Worm (Caenorhabditis elegans) whole organism, L3 larva: ENCODE results near the gene H12D21.6.
A peak's percentile ranks its signal among the peaks of the same experiment; 100 is the strongest.
"Not testable (repeated sequence)": the region's sequence is repeated elsewhere in the genome, so short reads cannot be mapped to it uniquely, and the experiment has no call there.

Experiments used
- ZK546.5 ChIP-seq: sonication (generic microtip); optimal IDR thresholded peaks from 2 replicates; lab custom pipeline; 2017; ENCODE audit warnings: missing biosample characterization, missing genetic modification characterization
- aly-2 ChIP-seq: fragments of 150-350 bp; optimal IDR thresholded peaks from 2 replicates; lab custom pipeline; 2014; ENCODE audit warnings: missing biosample characterization, missing genetic modification characterization
- ceh-16 ChIP-seq: sonication (generic microtip); optimal IDR thresholded peaks from 2 replicates; lab custom pipeline; 2017; ENCODE audit warnings: missing biosample characterization, missing genetic modification characterization
- ceh-28 ChIP-seq: fragments of 150-350 bp; optimal IDR thresholded peaks from 2 replicates; lab custom pipeline; 2014; ENCODE audit warnings: missing biosample characterization, missing genetic modification reagents, missing genetic modification characterization
- ceh-82 ChIP-seq: fragments of 150-350 bp; optimal IDR thresholded peaks from 2 replicates; lab custom pipeline; 2014; ENCODE audit warnings: missing biosample characterization, missing genetic modification characterization
- daf-12 ChIP-seq: fragments of 150-350 bp; optimal IDR thresholded peaks from 2 replicates; lab custom pipeline; 2014; ENCODE audit warnings: missing biosample characterization, missing genetic modification reagents, missing genetic modification characterization
- elt-2 ChIP-seq: sonication (generic microtip); optimal IDR thresholded peaks from 2 replicates; lab custom pipeline; 2016; ENCODE audit warnings: missing genetic modification reagents, mild to moderate bottlenecking, missing genetic modification characterization, missing compliant biosample characterization
- fkh-10 ChIP-seq: sonication (generic microtip); optimal IDR thresholded peaks from 2 replicates; lab custom pipeline; 2017; ENCODE audit warnings: missing biosample characterization, missing genetic modification reagents, missing genetic modification characterization
- jun-1 ChIP-seq: fragments of 150-350 bp; optimal IDR thresholded peaks from 2 replicates; lab custom pipeline; 2014; ENCODE audit warnings: missing biosample characterization, missing genetic modification reagents, missing genetic modification characterization
- lin-39 ChIP-seq: fragments of 150-350 bp; optimal IDR thresholded peaks from 2 replicates; lab custom pipeline; 2018; ENCODE audit warnings: missing biosample characterization, missing genetic modification reagents, missing genetic modification characterization
- lsy-12 ChIP-seq: sonication (generic microtip); optimal IDR thresholded peaks from 2 replicates; lab custom pipeline; 2016; ENCODE audit warnings: mild to moderate bottlenecking, missing genetic modification characterization, missing compliant biosample characterization
- mml-1 ChIP-seq: fragments of 150-350 bp; sonication (generic microtip); optimal IDR thresholded peaks from 3 replicates; lab custom pipeline; 2014; ENCODE audit warnings: missing biosample characterization, missing genetic modification characterization
- nhr-11 ChIP-seq: fragments of 150-350 bp; optimal IDR thresholded peaks from 2 replicates; lab custom pipeline; 2014; ENCODE audit warnings: missing biosample characterization, missing genetic modification characterization
- nhr-12 ChIP-seq: fragments of 150-350 bp; optimal IDR thresholded peaks from 2 replicates; lab custom pipeline; 2014; ENCODE audit warnings: missing biosample characterization, missing genetic modification characterization
- nhr-23 ChIP-seq: fragments of 150-350 bp; optimal IDR thresholded peaks from 2 replicates; lab custom pipeline; 2014; ENCODE audit warnings: missing biosample characterization, missing genetic modification reagents, missing genetic modification characterization
- nhr-237 ChIP-seq: fragments of 150-350 bp; optimal IDR thresholded peaks from 2 replicates; lab custom pipeline; 2014; ENCODE audit warnings: missing biosample characterization, missing genetic modification characterization
- nhr-25 ChIP-seq: sonication (generic microtip); optimal IDR thresholded peaks from 2 replicates; lab custom pipeline; 2017; ENCODE audit warnings: missing biosample characterization, missing genetic modification characterization
- nhr-28 ChIP-seq: fragments of 150-350 bp; optimal IDR thresholded peaks from 2 replicates; lab custom pipeline; 2014; ENCODE audit warnings: missing biosample characterization, missing genetic modification characterization
- nhr-67 ChIP-seq: fragments of 150-350 bp; optimal IDR thresholded peaks from 2 replicates; lab custom pipeline; 2014; ENCODE audit warnings: missing biosample characterization, missing genetic modification characterization
- nhr-76 ChIP-seq: fragments of 150-350 bp; sonication (generic microtip); optimal IDR thresholded peaks from 5 replicates; lab custom pipeline; 2014; ENCODE audit warnings: missing biosample characterization, missing genetic modification characterization
- nhr-77 ChIP-seq: fragments of 150-350 bp; optimal IDR thresholded peaks from 2 replicates; lab custom pipeline; 2014; ENCODE audit warnings: missing biosample characterization, missing genetic modification characterization
- pha-4 ChIP-seq: fragments of 150-350 bp; optimal IDR thresholded peaks from 2 replicates; lab custom pipeline; 2014; ENCODE audit warnings: missing biosample characterization, missing genetic modification reagents, missing genetic modification characterization
- pqm-1 ChIP-seq: fragments of 150-350 bp; optimal IDR thresholded peaks from 2 replicates; lab custom pipeline; 2017; ENCODE audit warnings: missing biosample characterization, missing genetic modification characterization, inconsistent platforms
- sea-2 ChIP-seq: fragments of 150-350 bp; sonication (generic microtip); optimal IDR thresholded peaks from 4 replicates; lab custom pipeline; 2014; ENCODE audit warnings: missing biosample characterization, missing genetic modification reagents, missing genetic modification characterization
- snpc-4 ChIP-seq: fragments of 150-350 bp; optimal IDR thresholded peaks from 2 replicates; lab custom pipeline; 2014; ENCODE audit warnings: missing biosample characterization, missing genetic modification characterization
- tbx-2 ChIP-seq: sonication (generic microtip); optimal IDR thresholded peaks from 2 replicates; lab custom pipeline; 2016; ENCODE audit warnings: mild to moderate bottlenecking, missing genetic modification characterization, missing compliant biosample characterization
- unc-62 ChIP-seq: fragments of 150-350 bp; sonication (generic microtip); optimal IDR thresholded peaks from 4 replicates; lab custom pipeline; 2014; ENCODE audit warnings: missing biosample characterization, missing genetic modification reagents, missing genetic modification characterization
- ztf-11 ChIP-seq: fragments of 150-350 bp; optimal IDR thresholded peaks from 2 replicates; lab custom pipeline; 2014; ENCODE audit warnings: missing biosample characterization, missing genetic modification characterization

Gene H12D21.6

DNA sequence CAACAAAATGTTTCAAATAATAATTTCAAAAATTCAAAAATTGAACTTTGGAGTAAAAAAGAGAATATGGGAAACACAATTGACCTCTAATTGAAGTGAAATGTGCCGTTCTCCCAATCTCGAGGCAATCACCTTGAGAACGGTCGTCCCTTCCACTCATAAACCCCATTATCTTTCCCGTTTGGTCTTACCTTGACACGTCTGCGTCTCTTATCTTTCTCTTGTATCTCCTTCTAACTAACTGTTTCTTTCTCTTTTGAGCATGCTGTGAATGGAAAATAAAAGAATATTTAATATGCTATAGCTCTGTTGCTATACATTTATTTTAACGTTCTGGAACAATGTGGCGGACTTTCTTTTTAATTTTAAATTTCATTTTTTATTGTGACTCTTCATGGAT lies 1.9 kb upstream of the H12D21.6 start, which contains the start of gene H12D21.10:
TSS of gene H12D21.10 (plus strand) at position 260 of the 400 bp plus-strand sequence.
- TF ChIP-seq elt-2 (tag; lab: Kevin White, UChicago) (peak; percentile 13), sea-2 (GFP tag; lab: Kevin White, UChicago) (no peak), mml-1 (tag; lab: Kevin White, UChicago) (no peak), pha-4 (tag; lab: Kevin White, UChicago) (peak; percentile 15), nhr-25 (tag; lab: Kevin White, UChicago) (peak; percentile 27)

DNA sequence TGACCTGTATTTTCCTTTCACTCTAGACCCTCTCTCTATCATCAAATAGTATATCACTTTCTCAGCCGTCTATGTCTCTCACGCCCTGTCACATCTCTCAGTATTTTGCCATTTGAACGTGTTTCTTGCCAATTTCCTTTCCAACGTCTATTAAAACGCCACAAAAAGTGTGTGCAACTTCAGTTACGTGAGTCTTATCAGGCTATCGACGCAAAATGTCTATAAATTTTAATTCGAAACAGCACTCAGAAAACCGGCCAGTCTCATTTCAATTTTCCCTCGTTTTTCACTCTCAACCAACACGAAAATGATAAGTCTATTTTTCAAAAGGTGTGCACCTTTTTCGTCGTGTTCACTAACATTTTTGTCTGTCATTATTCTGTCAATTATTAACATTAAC lies 2.1 kb downstream of the H12D21.6 start, which contains the start of gene mpst-3:
TSS of gene mpst-3 (plus strand) at position 91 of the 400 bp plus-strand sequence.
- TF ChIP-seq pqm-1 = peak; percentile 58
- TF ChIP-seq nhr-67 (tag; lab: Kevin White, UChicago) = no peak
- TF ChIP-seq fkh-10 (GFP tag; lab: Kevin White, UChicago) = no peak
- TF ChIP-seq ceh-28 (tag; lab: Kevin White, UChicago) = no peak
- no peak for TF ChIP-seq sea-2 (GFP tag; lab: Kevin White, UChicago)
- no peak for TF ChIP-seq aly-2 (tag; lab: Kevin White, UChicago)
- no peak for TF ChIP-seq nhr-23
- peak; percentile 83 for TF ChIP-seq elt-2 (tag; lab: Kevin White, UChicago)
- TF ChIP-seq lin-39 (tag; lab: Kevin White, UChicago) = no peak
- TF ChIP-seq daf-12 (tag; lab: Kevin White, UChicago) = no peak
- no peak for TF ChIP-seq nhr-11 (tag; lab: Kevin White, UChicago)
- no peak for TF ChIP-seq ceh-16
- peak; percentile 27 for TF ChIP-seq pha-4 (tag; lab: Kevin White, UChicago)
- TF ChIP-seq tbx-2 (tag; lab: Kevin White, UChicago) = no peak
- TF ChIP-seq nhr-28 (tag; lab: Kevin White, UChicago) = no peak
- no peak for TF ChIP-seq nhr-77 (tag; lab: Kevin White, UChicago)

DNA sequence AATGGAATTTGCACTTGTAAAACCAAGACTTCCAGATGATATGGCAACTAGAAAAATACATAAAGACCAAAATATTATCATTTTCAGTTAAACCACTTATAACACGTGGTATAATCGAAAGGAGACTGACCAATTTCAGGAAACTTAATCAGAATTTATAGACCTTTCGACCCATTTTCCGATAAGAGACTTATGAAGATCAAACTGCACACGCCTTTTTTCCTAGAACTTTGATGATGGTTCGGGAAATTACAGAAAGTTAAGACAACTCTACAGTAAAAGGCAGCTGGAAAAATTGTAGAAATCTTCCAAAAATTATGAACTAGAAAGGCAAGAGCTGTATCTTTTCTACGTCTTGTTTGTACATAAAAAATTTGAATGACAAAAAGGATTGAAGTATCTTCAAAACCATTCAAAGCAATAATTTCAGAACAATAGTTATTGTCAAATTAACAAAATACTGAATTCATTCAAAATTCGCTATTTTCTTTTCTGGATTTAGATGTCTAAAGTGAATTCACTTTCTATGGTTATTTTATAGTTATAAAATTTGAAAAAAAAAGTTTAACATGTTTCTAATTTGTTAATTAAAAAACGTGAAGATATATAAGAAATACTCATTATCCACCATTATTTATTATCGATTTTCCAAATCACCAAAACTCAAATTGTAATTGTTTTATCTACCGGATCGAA lies 4.1 kb downstream of the H12D21.6 start, which contains the start of the genes mpst-2 and H12D21.5:
TSS of gene mpst-2 (minus strand) at position 101 of the 696 bp plus-strand sequence.
TSS of gene H12D21.5 (plus strand) at position 646 of the 696 bp plus-strand sequence.
- TF ChIP-seq mml-1 (tag; lab: Kevin White, UChicago) = no peak
- no peak for TF ChIP-seq ZK546.5 (tag; lab: Kevin White, UChicago)
- no peak for TF ChIP-seq snpc-4 (tag; lab: Kevin White, UChicago)
- no peak for TF ChIP-seq nhr-23
- TF ChIP-seq ceh-16 = no peak
- no peak for TF ChIP-seq nhr-12 (tag; lab: Kevin White, UChicago)
- no peak for TF ChIP-seq pqm-1
- no peak for TF ChIP-seq sea-2 (GFP tag; lab: Kevin White, UChicago)
- no peak for TF ChIP-seq unc-62 (GFP tag; lab: Kevin White, UChicago)
- no peak for TF ChIP-seq nhr-237
- no peak for TF ChIP-seq nhr-77 (tag; lab: Kevin White, UChicago)
- TF ChIP-seq lin-39 (tag; lab: Kevin White, UChicago) = no peak
- TF ChIP-seq ztf-11 (tag; lab: Kevin White, UChicago) = no peak
- TF ChIP-seq aly-2 (tag; lab: Kevin White, UChicago) = no peak
- no peak for TF ChIP-seq nhr-25 (tag; lab: Kevin White, UChicago)
- TF ChIP-seq lsy-12 (tag; lab: Kevin White, UChicago) = no peak
- TF ChIP-seq elt-2 (tag; lab: Kevin White, UChicago) = no peak

DNA sequence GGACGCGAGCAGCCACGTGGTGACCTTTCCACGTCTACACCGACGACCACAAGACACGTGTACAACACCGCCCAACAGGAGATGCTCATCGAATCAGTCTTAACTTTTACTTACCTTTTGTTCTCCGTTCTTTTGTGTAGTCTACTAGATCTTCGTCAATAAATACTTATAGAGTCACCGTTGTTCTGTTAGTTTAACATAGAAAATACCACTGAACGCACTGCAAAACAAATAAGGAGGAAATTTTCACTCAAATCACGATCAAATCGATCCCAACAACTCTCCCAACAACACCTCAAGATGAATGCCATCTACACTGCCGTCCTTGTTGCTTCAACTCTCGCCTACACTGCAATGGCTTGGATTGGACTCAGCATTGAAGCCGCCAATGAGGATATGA lies 6.8 kb downstream of the H12D21.6 start, which contains the start of gene nspa-2:
TSS of gene nspa-2 (plus strand) at position 301 of the 400 bp plus-strand sequence.
- not testable (repeated sequence) for TF ChIP-seq nhr-76, nhr-25, aly-2 (tag; lab: Kevin White, UChicago)

DNA sequence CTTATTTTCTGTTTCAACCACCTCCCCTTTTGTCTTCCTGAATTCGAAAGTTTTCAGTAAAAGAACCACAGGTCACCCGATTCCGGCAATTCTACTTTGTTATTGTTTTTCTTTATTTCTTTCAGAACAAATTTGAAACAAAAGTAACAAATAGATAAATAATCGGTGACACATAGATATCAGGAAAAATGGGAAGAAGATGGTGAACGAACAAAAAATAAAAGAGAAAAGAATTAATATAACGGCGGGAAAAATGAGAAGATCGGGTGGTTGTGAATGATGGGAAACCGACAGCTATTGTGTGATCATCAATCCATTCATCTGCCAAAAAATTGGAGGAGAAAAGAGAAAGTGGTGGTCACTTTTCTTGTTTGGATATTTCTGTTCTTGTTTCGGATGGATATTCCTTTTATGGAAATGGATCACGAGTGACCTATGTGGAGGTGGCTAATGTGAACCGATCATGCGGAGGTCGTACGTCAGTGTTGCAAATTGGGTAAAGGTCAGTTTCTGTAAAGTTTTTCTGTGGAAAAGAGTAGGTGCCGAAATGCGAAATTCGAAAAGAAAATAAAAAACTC lies 20.3 kb downstream of the H12D21.6 start:
- TF ChIP-seq jun-1 (tag; lab: Kevin White, UChicago) (no peak), tbx-2 (tag; lab: Kevin White, UChicago) (no peak), snpc-4 (tag; lab: Kevin White, UChicago) (no peak), nhr-25 (tag; lab: Kevin White, UChicago) (no peak), nhr-67 (tag; lab: Kevin White, UChicago) (no peak), nhr-11 (tag; lab: Kevin White, UChicago) (no peak), nhr-23 (peak; percentile 54), ceh-82 (no peak)
